Fruit fly (Drosophila melanogaster) whole organism, embryonic: ENCODE measurements around the gene CG6675.

Experiments
- CG1024 ChIP-seq: fragments of 200-800 bp; sonication (Bioruptor generic); IDR thresholded peaks from 2 replicates; pipeline ENCODE4 v1.3.6; 2022; ENCODE audit warnings: missing biosample characterization, missing genetic modification characterization
- CG10565 ChIP-seq: fragments of 200-800 bp; sonication (Bioruptor generic); optimal IDR thresholded peaks from 3 replicates; lab custom pipeline; 2016; ENCODE audit warnings: missing biosample characterization, mild to moderate bottlenecking, missing genetic modification characterization
- CG12299 ChIP-seq: fragments of 200-800 bp; sonication (Bioruptor generic); optimal IDR thresholded peaks from 2 replicates; lab custom pipeline; 2018; ENCODE audit warnings: missing biosample characterization, mild to moderate bottlenecking, missing genetic modification characterization
- CG12769 ChIP-seq: fragments of 200-800 bp; sonication (Bioruptor generic); optimal IDR thresholded peaks from 2 replicates; lab custom pipeline; 2019; ENCODE audit warnings: missing biosample characterization, mild to moderate bottlenecking, missing genetic modification characterization, moderate library complexity
- CG13894 ChIP-seq: fragments of 200-800 bp; sonication (Bioruptor generic); optimal IDR thresholded peaks from 3 replicates; lab custom pipeline; 2018; ENCODE audit warnings: missing biosample characterization, mild to moderate bottlenecking, missing genetic modification characterization, moderate library complexity
- CG15601 ChIP-seq: fragments of 200-800 bp; sonication (Bioruptor generic); optimal IDR thresholded peaks from 3 replicates; lab custom pipeline; 2019; ENCODE audit warnings: missing biosample characterization, mild to moderate bottlenecking, missing genetic modification characterization, moderate library complexity
- CG1602 ChIP-seq: fragments of 200-800 bp; sonication (Bioruptor generic); optimal IDR thresholded peaks from 3 replicates; lab custom pipeline; 2016; ENCODE audit warnings: missing biosample characterization, missing genetic modification characterization
- CG18764 ChIP-seq: fragments of 200-800 bp; sonication (Bioruptor generic); optimal IDR thresholded peaks from 3 replicates; lab custom pipeline; 2016; ENCODE audit warnings: missing biosample characterization, missing genetic modification characterization
- CG2875 ChIP-seq: fragments of 200-800 bp; sonication (Bioruptor generic); optimal IDR thresholded peaks from 2 replicates; lab custom pipeline; 2017; ENCODE audit warnings: missing biosample characterization, mild to moderate bottlenecking, missing genetic modification characterization, missing genetic modification reagents
- CG30020 ChIP-seq: fragments of 200-800 bp; optimal IDR thresholded peaks from 2 replicates; lab custom pipeline; 2019; ENCODE audit warnings: missing biosample characterization, mild to moderate bottlenecking, missing genetic modification characterization, moderate library complexity
- CG3163 ChIP-seq: fragments of 200-800 bp; sonication (Bioruptor generic); optimal IDR thresholded peaks from 3 replicates; lab custom pipeline; 2016; ENCODE audit warnings: missing biosample characterization, missing genetic modification characterization
- CG6854 ChIP-seq: fragments of 200-800 bp; sonication (Bioruptor generic); optimal IDR thresholded peaks from 3 replicates; lab custom pipeline; 2017; ENCODE audit warnings: missing biosample characterization, mild to moderate bottlenecking, missing genetic modification characterization
- CG7271 ChIP-seq: fragments of 200-800 bp; sonication (Bioruptor generic); optimal IDR thresholded peaks from 2 replicates; lab custom pipeline; 2018; ENCODE audit warnings: missing biosample characterization, mild to moderate bottlenecking, missing genetic modification characterization, moderate library complexity
- CG7372 ChIP-seq: fragments of 200-800 bp; sonication (Bioruptor generic); IDR thresholded peaks from 2 replicates; pipeline ENCODE4 v1.3.6; 2022; ENCODE audit warnings: missing biosample characterization, missing genetic modification characterization
- CG7987 ChIP-seq: fragments of 200-800 bp; sonication (Bioruptor generic); optimal IDR thresholded peaks from 2 replicates; lab custom pipeline; 2018; ENCODE audit warnings: missing biosample characterization, mild to moderate bottlenecking, missing genetic modification characterization, moderate library complexity
- CG9727 ChIP-seq: fragments of 200-800 bp; sonication (Bioruptor generic); optimal IDR thresholded peaks from 3 replicates; lab custom pipeline; 2017; ENCODE audit warnings: missing biosample characterization, mild to moderate bottlenecking, missing genetic modification characterization
- Dbx ChIP-seq: fragments of 200-800 bp; sonication (Bioruptor generic); IDR thresholded peaks from 3 replicates; pipeline ENCODE4 v1.3.6; 2022; ENCODE audit warnings: missing biosample characterization, missing genetic modification characterization
- Deaf1 ChIP-seq: fragments of 200-800 bp; optimal IDR thresholded peaks from 3 replicates; lab custom pipeline; 2019; ENCODE audit warnings: missing biosample characterization, mild to moderate bottlenecking, missing genetic modification characterization, moderate library complexity
- Dfd ChIP-seq, 2 experiments: fragments of >200 bp; optimal IDR thresholded peaks; 2 replicates each; lab custom pipeline; 2017; ENCODE audit warnings: missing biosample characterization in 2 of 2, missing genetic modification characterization in 2 of 2
- E2f1 ChIP-seq: fragments of 200-800 bp; sonication (Bioruptor generic); IDR thresholded peaks from 2 replicates; pipeline ENCODE4 v1.3.6; 2022; ENCODE audit warnings: missing biosample characterization, missing genetic modification characterization
- Ets65A ChIP-seq: fragments of 200-800 bp; sonication (Bioruptor generic); peaks from one replicate; lab custom pipeline; 2016; ENCODE audit warnings: missing biosample characterization, missing genetic modification characterization
- Gug ChIP-seq: fragments of 200-800 bp; sonication (Bioruptor generic); IDR thresholded peaks from 4 replicates; pipeline ENCODE4 v1.3.6; 2022; ENCODE audit warnings: missing biosample characterization, missing genetic modification characterization
- Hand ChIP-seq: fragments of 200-800 bp; sonication (Bioruptor generic); optimal IDR thresholded peaks from 2 replicates; lab custom pipeline; 2017; ENCODE audit warnings: mild to moderate bottlenecking, missing biosample characterization, missing genetic modification reagents, missing genetic modification characterization
- Lpt ChIP-seq: fragments of >200 bp; optimal IDR thresholded peaks from 2 replicates; lab custom pipeline; 2018; ENCODE audit warnings: missing biosample characterization, missing genetic modification characterization
- Med ChIP-seq: fragments of 200-800 bp; sonication (Bioruptor generic); peaks from one replicate; lab custom pipeline; 2016; ENCODE audit warnings: missing biosample characterization, missing genetic modification characterization, mild to moderate bottlenecking, inconsistent platforms, moderate library complexity
- Mes4 ChIP-seq: fragments of 200-800 bp; sonication (Bioruptor generic); optimal IDR thresholded peaks from 2 replicates; lab custom pipeline; 2016; ENCODE audit warnings: missing biosample characterization, missing genetic modification characterization
- Oli ChIP-seq: fragments of 200-800 bp; sonication (Bioruptor generic); optimal IDR thresholded peaks from 2 replicates; lab custom pipeline; 2018; ENCODE audit warnings: missing biosample characterization, mild to moderate bottlenecking, missing genetic modification characterization, moderate library complexity
- Poxn ChIP-seq: fragments of 200-800 bp; sonication (Bioruptor generic); IDR thresholded peaks from 2 replicates; pipeline ENCODE4 v1.3.6; 2022; ENCODE audit warnings: missing biosample characterization, missing genetic modification characterization
- Six4 ChIP-seq: fragments of 200-800 bp; sonication (Bioruptor generic); optimal IDR thresholded peaks from 2 replicates; lab custom pipeline; 2016; ENCODE audit warnings: missing biosample characterization, missing genetic modification characterization
- Ssrp ChIP-seq: fragments of 200-800 bp; sonication (Bioruptor generic); optimal IDR thresholded peaks from 2 replicates; lab custom pipeline; 2018; ENCODE audit warnings: missing biosample characterization, mild to moderate bottlenecking, missing genetic modification characterization, moderate library complexity
- Trl ChIP-seq, 3 experiments: fragments of >200 bp in 2 of 3; fragments of 200-800 bp in 1 of 3; sonication (Bioruptor generic) in 1 of 3; optimal IDR thresholded peaks; 2 replicates in 1 of 3; 3 replicates in 2 of 3; lab custom pipeline; 2016 to 2017; ENCODE audit warnings: missing biosample characterization in 1 of 3, missing genetic modification characterization in 1 of 3
- YL-1 ChIP-seq: fragments of 200-800 bp; sonication (Bioruptor generic); optimal IDR thresholded peaks from 3 replicates; lab custom pipeline; 2017; ENCODE audit warnings: missing biosample characterization, mild to moderate bottlenecking, missing genetic modification characterization
- dimm ChIP-seq: fragments of 200-800 bp; sonication (Bioruptor generic); IDR thresholded peaks from 2 replicates; pipeline ENCODE4 v1.3.6; 2022; ENCODE audit warnings: missing biosample characterization, missing genetic modification characterization
- gce ChIP-seq: fragments of 200-800 bp; sonication (Bioruptor generic); IDR thresholded peaks from 3 replicates; pipeline ENCODE4 v1.3.6; 2022; ENCODE audit warnings: missing biosample characterization, missing genetic modification characterization
- grn ChIP-seq: fragments of 200-800 bp; sonication (Bioruptor generic); optimal IDR thresholded peaks from 3 replicates; lab custom pipeline; 2017; ENCODE audit warnings: missing biosample characterization, missing genetic modification characterization
- gsb-n ChIP-seq: fragments of 200-800 bp; sonication (Bioruptor generic); optimal IDR thresholded peaks from 3 replicates; lab custom pipeline; 2018; ENCODE audit warnings: missing biosample characterization, mild to moderate bottlenecking, missing genetic modification characterization
- h ChIP-seq: fragments of >200 bp; optimal IDR thresholded peaks from 2 replicates; lab custom pipeline; 2017
- hkb ChIP-seq, 2 experiments: fragments of 200-800 bp in 1 of 2; fragments of >200 bp in 1 of 2; sonication (Bioruptor generic) in 1 of 2; IDR thresholded peaks in 1 of 2; optimal IDR thresholded peaks in 1 of 2; 2 replicates each; pipeline versions ENCODE4 v1.3.6 to Lab custom; 2017 to 2022; ENCODE audit warnings: missing biosample characterization in 1 of 2, missing genetic modification characterization in 1 of 2
- pnt ChIP-seq: fragments of 200-800 bp; sonication (Bioruptor generic); optimal IDR thresholded peaks from 3 replicates; lab custom pipeline; 2016; ENCODE audit warnings: missing biosample characterization, missing genetic modification characterization
- prd ChIP-seq, 3 experiments: fragments of >200 bp in 2 of 3; fragments of 200-800 bp in 1 of 3; sonication (Bioruptor generic) in 1 of 3; optimal IDR thresholded peaks in 2 of 3; IDR thresholded peaks in 1 of 3; 2 replicates in 2 of 3; 3 replicates in 1 of 3; pipeline versions ENCODE4 v1.3.6 to Lab custom; 2017 to 2022; ENCODE audit warnings: missing biosample characterization in 1 of 3, missing genetic modification characterization in 1 of 3
- pros ChIP-seq: fragments of 200-800 bp; sonication (Bioruptor generic); optimal IDR thresholded peaks from 3 replicates; lab custom pipeline; 2019; ENCODE audit warnings: missing biosample characterization, mild to moderate bottlenecking, missing genetic modification characterization, moderate library complexity
- ranshi ChIP-seq: fragments of 200-800 bp; sonication (Bioruptor generic); IDR thresholded peaks from 2 replicates; pipeline ENCODE4 v1.3.6; 2022; ENCODE audit warnings: missing biosample characterization, missing genetic modification characterization
- salm ChIP-seq: fragments of 200-800 bp; sonication (Bioruptor generic); optimal IDR thresholded peaks from 2 replicates; lab custom pipeline; 2018; ENCODE audit warnings: missing biosample characterization, mild to moderate bottlenecking, missing genetic modification characterization
- scrt ChIP-seq: fragments of 200-800 bp; sonication (Bioruptor generic); optimal IDR thresholded peaks from 2 replicates; lab custom pipeline; 2018; ENCODE audit warnings: missing biosample characterization, mild to moderate bottlenecking, missing genetic modification characterization, moderate library complexity
- sd ChIP-seq: fragments of 200-800 bp; sonication (Bioruptor generic); optimal IDR thresholded peaks from 3 replicates; lab custom pipeline; 2018; ENCODE audit warnings: missing biosample characterization, mild to moderate bottlenecking, missing genetic modification characterization, moderate library complexity
- sob ChIP-seq: fragments of 200-800 bp; sonication (Bioruptor generic); IDR thresholded peaks from 2 replicates; pipeline ENCODE4 v1.3.6; 2022; ENCODE audit warnings: missing biosample characterization, missing genetic modification characterization
- sqz ChIP-seq: fragments of 200-800 bp; sonication (Bioruptor generic); optimal IDR thresholded peaks from 3 replicates; lab custom pipeline; 2018; ENCODE audit warnings: missing biosample characterization, mild to moderate bottlenecking, missing genetic modification characterization
- vnd ChIP-seq: fragments of 200-800 bp; sonication (Bioruptor generic); IDR thresholded peaks from 3 replicates; pipeline ENCODE4 v1.3.6; 2022; ENCODE audit warnings: missing biosample characterization, missing genetic modification characterization; ENCODE audit not compliant: partially characterized antibody

CG6675 gene

DNA sequence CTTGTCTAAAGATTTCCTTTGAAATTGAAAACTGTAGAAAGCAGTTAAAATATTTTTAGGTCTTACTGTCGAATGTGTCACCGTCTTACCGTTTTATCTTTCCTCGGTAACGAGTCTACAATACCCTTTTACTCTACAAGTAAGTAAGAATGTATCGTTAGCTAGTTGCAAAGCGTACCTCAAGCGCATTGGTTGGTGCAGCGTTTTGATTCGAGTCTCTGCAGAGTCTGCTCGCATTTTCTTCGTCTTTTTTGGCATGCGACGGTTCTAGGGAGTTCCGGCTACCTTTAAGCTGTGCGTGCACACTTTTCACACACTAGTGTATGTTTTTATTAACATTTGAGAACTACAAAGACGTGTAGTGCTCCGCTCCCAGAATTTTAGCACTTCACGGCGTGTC is 31.2 kb downstream of the CG6675 start (continued):
- TF ChIP-seq Ssrp (no peak), Mes4 (GFP tag; lab: Kevin White, UChicago) (no peak), CG18764 (GFP tag; lab: Kevin White, UChicago) (no peak), sqz (no peak)

DNA sequence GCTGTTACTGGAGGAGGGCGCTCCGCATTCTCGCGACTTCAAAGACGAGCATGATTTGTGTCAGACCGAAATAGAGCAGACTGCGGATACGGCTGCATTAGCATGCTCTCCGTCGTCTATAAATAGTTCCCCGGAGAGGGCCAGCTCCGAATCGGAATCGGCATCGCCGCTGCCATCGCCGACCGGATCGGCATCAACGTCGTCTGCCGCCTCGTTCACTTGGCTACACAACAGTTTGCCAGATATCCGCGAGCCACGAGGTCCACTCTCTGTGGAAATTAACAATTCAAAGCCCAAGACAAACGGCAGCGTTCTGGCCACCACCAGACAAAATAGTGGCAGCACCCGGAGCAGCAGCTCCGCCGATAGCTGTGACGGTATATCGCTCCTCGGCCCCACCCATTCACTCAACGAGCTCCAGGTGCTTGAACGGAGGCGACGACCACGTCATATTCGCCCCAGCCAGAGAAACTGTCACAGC is 34.0 kb downstream of the CG6675 start:
- no peak for TF ChIP-seq Six4
- no peak for TF ChIP-seq CG1024 (GFP tag; lab: Robert Waterston, UW)
- TF ChIP-seq Med = peak; percentile 62
- no peak for TF ChIP-seq Hand (GFP tag; lab: Kevin White, UChicago)
- no peak for TF ChIP-seq Poxn
- TF ChIP-seq Ets65A (GFP tag; lab: Kevin White, UChicago) = peak; percentile 87
- peak; percentile 55 for TF ChIP-seq CG12769 (tag; lab: Kevin White, UChicago)
- TF ChIP-seq Trl (optimal IDR thresholded peaks at IDR 0.05; lab: Kevin White, UChicago) = peak in 1 of 2 experiments; percentile 11
- no peak for TF ChIP-seq Trl (GFP tag; optimal IDR thresholded peaks at IDR 0.05; lab: Kevin White, UChicago)
- TF ChIP-seq Deaf1 (tag; lab: Kevin White, UChicago) = peak; percentile 91
- TF ChIP-seq CG9727 = no peak
- 0 out of 2 replicates have a peak, but pooled peaks have one; percentile 12 for TF ChIP-seq sob (GFP tag; lab: Robert Waterston, UW)
- no peak for TF ChIP-seq h (lab: Kevin White, UChicago)
- TF ChIP-seq sd (tag; lab: Kevin White, UChicago) = peak; percentile 29
- TF ChIP-seq dimm (GFP tag; lab: Robert Waterston, UW) = no peak
- TF ChIP-seq, all 482 proteins: peak for 7

DNA sequence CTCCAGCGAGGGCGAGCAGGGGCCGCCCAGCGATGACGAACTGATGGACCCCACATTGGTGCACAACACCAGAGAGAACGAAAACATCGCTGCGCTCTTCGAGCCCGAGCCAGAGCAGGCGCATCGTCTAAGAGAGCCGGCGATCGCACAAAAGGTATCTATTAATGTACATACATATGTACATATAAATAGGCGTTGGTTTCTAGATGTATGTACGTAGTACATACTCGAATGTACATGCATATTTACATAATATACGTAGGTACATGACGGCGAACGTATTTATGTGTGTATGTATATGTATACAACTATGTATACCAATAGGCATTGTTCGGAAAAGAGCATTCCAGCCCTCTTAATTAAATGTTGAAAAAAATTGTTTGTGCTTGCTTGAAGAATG is 35.4 kb downstream of the CG6675 start:
- TF ChIP-seq CG2875 (GFP tag; lab: Kevin White, UChicago) (no peak), CG3163 (GFP tag; lab: Kevin White, UChicago) (peak; percentile 82), salm (tag; lab: Kevin White, UChicago) (no peak), gce (GFP tag; lab: Robert Waterston, UW) (peak; percentile 63; the same call in 1 of the 3 replicates), CG13894 (tag; lab: Kevin White, UChicago) (peak; percentile 59), pros (peak; percentile 25), CG30020 (tag; lab: Kevin White, UChicago) (peak; percentile 28), E2f1 (GFP tag; lab: Robert Waterston, UW) (no peak; the same call in 1 of the 2 replicates), CG7271 (tag; lab: Kevin White, UChicago) (peak; percentile 21), CG7987 (GFP tag; lab: Kevin White, UChicago) (peak; percentile 80), CG1602 (GFP tag; lab: Kevin White, UChicago) (no peak), YL-1 (GFP tag; lab: Kevin White, UChicago) (no peak), prd (optimal IDR thresholded peaks at IDR 0.05; lab: Kevin White, UChicago) (no peak), prd (GFP tag; IDR thresholded peaks at IDR 0.05; lab: Robert Waterston, UW) (peak; percentile 20; the same call in 1 of the 3 replicates), Dbx (no peak), Dfd (GFP tag; optimal IDR thresholded peaks at IDR 0.05; lab: Kevin White, UChicago) (no peak), CG12299 (no peak), Lpt (GFP tag; lab: Kevin White, UChicago) (no peak), gsb-n (tag; lab: Kevin White, UChicago) (no peak), grn (GFP tag; lab: Kevin White, UChicago) (no peak), CG15601 (tag; lab: Kevin White, UChicago) (no peak), Gug (GFP tag; lab: Robert Waterston, UW) (no peak), CG7372 (no peak), Oli (tag; lab: Kevin White, UChicago) (no peak), hkb (optimal IDR thresholded peaks at IDR 0.05; lab: Kevin White, UChicago) (no peak), hkb (GFP tag; IDR thresholded peaks at IDR 0.05; lab: Robert Waterston, UW) (peak; percentile 55), CG6854 (GFP tag; lab: Kevin White, UChicago) (no peak), pnt (GFP tag; lab: Kevin White, UChicago) (no peak), scrt (GFP tag; lab: Kevin White, UChicago) (peak; percentile 4), ranshi (GFP tag; lab: Robert Waterston, UW) (no peak; the same call in 1 of the 2 replicates), vnd (no peak), Ssrp (no peak), CG10565 (GFP tag; lab: Kevin White, UChicago) (no peak)
